Fruit fly (Drosophila melanogaster) whole organism, prepupa: ENCODE data around the gene rho-4.

Experiments
- CG10669 ChIP-seq: fragments of 200-800 bp; sonication (Bioruptor generic); optimal IDR thresholded peaks from 3 replicates; lab custom pipeline; 2018; ENCODE audit warnings: missing biosample characterization, mild to moderate bottlenecking, missing genetic modification characterization, moderate library complexity
- CG11294 ChIP-seq: fragments of 200-800 bp; sonication (Bioruptor generic); IDR thresholded peaks from 2 replicates; pipeline ENCODE4 v1.3.6; 2022; ENCODE audit warnings: missing biosample characterization, missing genetic modification characterization
- CG11902 ChIP-seq: fragments of 200-800 bp; sonication (Bioruptor generic); optimal IDR thresholded peaks from 3 replicates; lab custom pipeline; 2016; ENCODE audit warnings: missing biosample characterization, missing genetic modification characterization
- CG15336 ChIP-seq: fragments of 200-800 bp; sonication (Bioruptor generic); IDR thresholded peaks from 2 replicates; pipeline ENCODE4 v1.3.6; 2022; ENCODE audit warnings: missing biosample characterization, missing genetic modification characterization
- CG3032 ChIP-seq: fragments of 200-800 bp; optimal IDR thresholded peaks from 2 replicates; lab custom pipeline; 2019; ENCODE audit warnings: missing biosample characterization, mild to moderate bottlenecking, missing genetic modification characterization, moderate library complexity
- CG34406 ChIP-seq: fragments of 200-800 bp; sonication (Bioruptor generic); optimal IDR thresholded peaks from 3 replicates; lab custom pipeline; 2016; ENCODE audit warnings: missing biosample characterization, missing genetic modification characterization
- CG3919 ChIP-seq: fragments of 200-800 bp; sonication (Bioruptor generic); optimal IDR thresholded peaks from 3 replicates; lab custom pipeline; 2016; ENCODE audit warnings: missing biosample characterization, missing genetic modification characterization
- CG6163 ChIP-seq: fragments of 200-800 bp; sonication (Bioruptor generic); IDR thresholded peaks from 3 replicates; pipeline ENCODE4 v1.3.6; 2022; ENCODE audit warnings: missing biosample characterization, missing genetic modification characterization
- CG6792 ChIP-seq: fragments of 200-800 bp; sonication (Bioruptor generic); optimal IDR thresholded peaks from 3 replicates; lab custom pipeline; 2016; ENCODE audit warnings: missing biosample characterization, missing genetic modification characterization
- CG6808 ChIP-seq: fragments of 200-800 bp; sonication (Bioruptor generic); optimal IDR thresholded peaks from 3 replicates; lab custom pipeline; 2017; ENCODE audit warnings: missing biosample characterization, missing genetic modification characterization, mild to moderate bottlenecking, moderate library complexity, missing genetic modification reagents
- CG6854 ChIP-seq: fragments of 200-800 bp; sonication (Bioruptor generic); optimal IDR thresholded peaks from 2 replicates; lab custom pipeline; 2017; ENCODE audit warnings: missing biosample characterization, mild to moderate bottlenecking, missing genetic modification characterization
- CG8119 ChIP-seq: fragments of 200-800 bp; sonication (Bioruptor generic); IDR thresholded peaks from 3 replicates; pipeline ENCODE4 v1.3.6; 2022; ENCODE audit warnings: missing biosample characterization, missing genetic modification characterization
- Eip75B ChIP-seq: fragments of 200-800 bp; sonication (Bioruptor generic); optimal IDR thresholded peaks from 3 replicates; lab custom pipeline; 2016; ENCODE audit warnings: missing biosample characterization, missing genetic modification characterization
- Eip78C ChIP-seq: fragments of 200-800 bp; sonication (Bioruptor generic); peaks from one replicate; lab custom pipeline; 2016; ENCODE audit warnings: missing biosample characterization, missing genetic modification characterization
- Eip93F ChIP-seq: fragments of 200-800 bp; sonication (Bioruptor generic); optimal IDR thresholded peaks from 2 replicates; lab custom pipeline; 2016; ENCODE audit warnings: missing biosample characterization, mild to moderate bottlenecking, missing genetic modification characterization
- Ets21C ChIP-seq: fragments of 200-800 bp; sonication (Bioruptor generic); optimal IDR thresholded peaks from 3 replicates; lab custom pipeline; 2016; ENCODE audit warnings: missing biosample characterization, missing genetic modification characterization
- Lpt ChIP-seq: fragments of 200-800 bp; sonication (Bioruptor generic); optimal IDR thresholded peaks from 3 replicates; lab custom pipeline; 2016; ENCODE audit warnings: missing biosample characterization, missing genetic modification characterization
- OdsH ChIP-seq: fragments of 200-800 bp; sonication (Bioruptor generic); optimal IDR thresholded peaks from 3 replicates; lab custom pipeline; 2016; ENCODE audit warnings: missing biosample characterization, missing genetic modification characterization
- Smox ChIP-seq: fragments of 200-800 bp; sonication (Bioruptor generic); optimal IDR thresholded peaks from 3 replicates; lab custom pipeline; 2016; ENCODE audit warnings: missing biosample characterization, missing genetic modification characterization
- Sox102F ChIP-seq: fragments of 200-800 bp; sonication (Bioruptor generic); optimal IDR thresholded peaks from 2 replicates; lab custom pipeline; 2016; ENCODE audit warnings: missing biosample characterization, mild to moderate bottlenecking, missing genetic modification characterization
- Sox14 ChIP-seq: fragments of 200-800 bp; sonication (Bioruptor generic); optimal IDR thresholded peaks from 3 replicates; lab custom pipeline; 2016; ENCODE audit warnings: missing biosample characterization, missing genetic modification characterization
- Sox15 ChIP-seq: fragments of 200-800 bp; sonication (Bioruptor generic); optimal IDR thresholded peaks from 3 replicates; lab custom pipeline; 2016; ENCODE audit warnings: missing biosample characterization, missing genetic modification characterization
- dsx ChIP-seq: fragments of 200-800 bp; optimal IDR thresholded peaks from 3 replicates; lab custom pipeline; 2019; ENCODE audit warnings: missing biosample characterization, mild to moderate bottlenecking, missing genetic modification characterization, moderate library complexity; ENCODE audit not compliant: poor library complexity, severe bottlenecking
- eg ChIP-seq: fragments of 200-800 bp; sonication (Bioruptor generic); IDR thresholded peaks from 3 replicates; pipeline ENCODE4 v1.3.6; 2022; ENCODE audit warnings: missing biosample characterization, missing genetic modification characterization
- esn ChIP-seq: fragments of 200-800 bp; sonication (Bioruptor generic); optimal IDR thresholded peaks from 2 replicates; lab custom pipeline; 2016; ENCODE audit warnings: missing biosample characterization, mild to moderate bottlenecking, missing genetic modification characterization, moderate library complexity
- fd59A ChIP-seq: fragments of 200-800 bp; sonication (Bioruptor generic); optimal IDR thresholded peaks from 2 replicates; lab custom pipeline; 2017; ENCODE audit warnings: missing biosample characterization, mild to moderate bottlenecking, missing genetic modification characterization, missing genetic modification reagents
- fd85E ChIP-seq: fragments of 200-800 bp; sonication (Bioruptor generic); optimal IDR thresholded peaks from 3 replicates; lab custom pipeline; 2016; ENCODE audit warnings: missing biosample characterization, missing genetic modification characterization
- fkh ChIP-seq: fragments of 200-800 bp; sonication (Bioruptor generic); optimal IDR thresholded peaks from 3 replicates; lab custom pipeline; 2017; ENCODE audit warnings: missing biosample characterization, mild to moderate bottlenecking, missing genetic modification characterization, moderate library complexity
- net ChIP-seq: fragments of 200-800 bp; sonication (Bioruptor generic); optimal IDR thresholded peaks from 3 replicates; lab custom pipeline; 2016; ENCODE audit warnings: missing biosample characterization, missing genetic modification characterization
- pdm3 ChIP-seq: fragments of 200-800 bp; sonication (Bioruptor generic); optimal IDR thresholded peaks from 3 replicates; lab custom pipeline; 2016; ENCODE audit warnings: missing biosample characterization, missing genetic modification characterization
- salr ChIP-seq, 2 experiments: fragments of 200-800 bp; sonication (Bioruptor generic); optimal IDR thresholded peaks; 3 replicates each; lab custom pipeline; 2016 to 2018; ENCODE audit warnings: missing biosample characterization in 2 of 2, missing genetic modification characterization in 2 of 2, mild to moderate bottlenecking in 1 of 2
- ss ChIP-seq, 2 experiments: fragments of 200-800 bp; sonication (Bioruptor generic); optimal IDR thresholded peaks; 2 replicates in 1 of 2; 3 replicates in 1 of 2; lab custom pipeline; 2017 to 2018; ENCODE audit warnings: mild to moderate bottlenecking in 2 of 2, missing biosample characterization in 2 of 2, missing genetic modification characterization in 2 of 2, moderate library complexity in 1 of 2
- topi ChIP-seq: fragments of 200-800 bp; sonication (Bioruptor generic); optimal IDR thresholded peaks from 3 replicates; lab custom pipeline; 2016; ENCODE audit warnings: missing biosample characterization, missing genetic modification characterization

Gene rho-4

DNA sequence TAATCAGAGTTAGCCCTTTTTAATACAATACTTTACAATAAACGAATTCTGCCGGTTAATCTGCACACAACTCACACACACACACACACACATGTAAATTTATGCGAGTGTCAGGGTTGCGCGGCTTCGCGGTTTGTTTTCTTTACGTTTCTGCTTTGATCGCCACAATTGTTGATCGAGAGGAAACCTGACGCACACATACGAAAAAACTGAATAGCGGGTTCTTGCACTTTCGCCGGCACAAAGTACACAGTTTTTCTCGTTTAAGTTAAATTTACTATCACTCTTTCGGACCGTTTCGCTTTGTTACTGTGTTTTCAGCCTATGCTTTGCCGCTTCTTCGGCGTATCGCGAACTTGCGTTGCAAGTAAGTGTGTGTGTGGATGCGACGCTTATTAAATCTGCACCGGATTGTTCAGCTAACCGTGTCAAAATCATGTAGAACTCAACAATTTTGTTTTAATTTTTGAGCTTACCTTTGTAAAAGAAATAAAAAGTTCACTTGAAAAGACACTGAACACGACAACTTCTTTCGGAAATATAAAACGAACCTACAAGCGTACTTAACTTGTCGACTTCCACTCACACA lies 11.5 kb downstream of the rho-4 start:
- peak; percentile 24 for TF ChIP-seq fkh (GFP tag; lab: Kevin White, UChicago)
- no peak for TF ChIP-seq Sox15 (GFP tag; lab: Kevin White, UChicago)
- TF ChIP-seq ss (GFP tag; optimal IDR thresholded peaks at IDR 0.05; lab: Kevin White, UChicago), result peak in 1 of 2 experiments; percentile 44
- 0 out of 2 replicates have a peak, but pooled peaks have one; percentile 10 for TF ChIP-seq CG15336 (GFP tag; lab: Robert Waterston, UW)
- peak; percentile 28; the same call in 1 of the 3 replicates for TF ChIP-seq CG6163 (GFP tag; lab: Robert Waterston, UW)
- TF ChIP-seq CG6854 (GFP tag; lab: Kevin White, UChicago), result peak; percentile 19
- peak; percentile 27 for TF ChIP-seq Eip78C (GFP tag; lab: Kevin White, UChicago)
- no peak for TF ChIP-seq CG3032 (tag; lab: Kevin White, UChicago)
- TF ChIP-seq, all 60 proteins: peak for 6

DNA sequence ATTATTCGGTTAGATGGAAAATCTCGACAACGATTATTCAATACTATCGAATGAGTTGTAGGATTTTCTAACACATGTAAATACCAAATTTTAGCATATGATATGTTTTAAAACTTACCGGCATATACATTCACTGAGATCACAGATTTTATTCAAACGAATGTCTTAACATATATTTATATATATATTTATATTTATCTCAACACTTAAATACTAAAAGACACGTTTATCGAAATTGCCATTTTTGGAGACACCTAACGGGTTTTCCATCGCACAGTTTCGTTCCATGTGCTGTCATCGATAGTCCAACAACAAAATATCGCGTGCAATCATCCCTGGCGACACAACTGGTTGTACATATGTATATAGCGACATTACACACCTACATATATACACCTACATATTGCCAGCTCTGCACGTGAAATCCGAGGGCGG lies 12.0 kb downstream of the rho-4 start, which contains the start of the genes CG2247 and CG1703:
Gene CG2247, minus strand, starts transcription at position 8 of the 435 bp plus-strand sequence.
Gene CG1703, plus strand, starts transcription at position 283 of the 435 bp plus-strand sequence.
- TF ChIP-seq OdsH (GFP tag; lab: Kevin White, UChicago), result no peak
- no peak for TF ChIP-seq CG34406
- no peak for TF ChIP-seq Eip75B (GFP tag; lab: Kevin White, UChicago)
- TF ChIP-seq Smox (GFP tag; lab: Kevin White, UChicago), result no peak
- no peak for TF ChIP-seq Lpt (GFP tag; lab: Kevin White, UChicago)
- TF ChIP-seq pdm3 (GFP tag; lab: Kevin White, UChicago), result no peak
- no peak for TF ChIP-seq Sox14
- no peak for TF ChIP-seq CG11902 (GFP tag; lab: Kevin White, UChicago)
- no peak for TF ChIP-seq CG6792 (GFP tag; lab: Kevin White, UChicago)
- TF ChIP-seq fd85E (GFP tag; lab: Kevin White, UChicago), result no peak
- TF ChIP-seq salr (GFP tag; optimal IDR thresholded peaks at IDR 0.05; lab: Kevin White, UChicago), result no peak
- no peak for TF ChIP-seq CG10669
- no peak for TF ChIP-seq Eip93F (GFP tag; lab: Kevin White, UChicago)
- no peak for TF ChIP-seq CG6163 (GFP tag; lab: Robert Waterston, UW)
- no peak for TF ChIP-seq ss (GFP tag; optimal IDR thresholded peaks at IDR 0.05; lab: Kevin White, UChicago)
- no peak for TF ChIP-seq net (GFP tag; lab: Kevin White, UChicago)
- no peak for TF ChIP-seq esn (GFP tag; lab: Kevin White, UChicago)
- no peak for TF ChIP-seq CG3919 (GFP tag; lab: Kevin White, UChicago)
- no peak for TF ChIP-seq fd59A (GFP tag; lab: Kevin White, UChicago)
- TF ChIP-seq Sox102F (GFP tag; lab: Kevin White, UChicago), result no peak

- TF ChIP-seq CG6808 (GFP tag; lab: Kevin White, UChicago), result peak; percentile 56
- TF ChIP-seq dsx (GFP tag; lab: Kevin White, UChicago), result peak; percentile 46
- TF ChIP-seq Eip78C (GFP tag; lab: Kevin White, UChicago), result peak; percentile 46
- TF ChIP-seq CG11294 (GFP tag; lab: Robert Waterston, UW), result no peak
- peak; percentile 47 for TF ChIP-seq fkh (GFP tag; lab: Kevin White, UChicago)
- no peak for TF ChIP-seq CG15336 (GFP tag; lab: Robert Waterston, UW)
- 0 out of 3 replicates have a peak, but pooled peaks have one; percentile 17 for TF ChIP-seq eg
- TF ChIP-seq, all 60 proteins: peak for 5
Measured at dm6 chrX:11615652-11616495, 16.2 kb downstream of the rho-4 start, which contains the start of the genes RPA3 and Met. TSS of gene RPA3 (minus strand) at chrX:11615840. TSS of gene Met (plus strand) at chrX:11616124.

DNA sequence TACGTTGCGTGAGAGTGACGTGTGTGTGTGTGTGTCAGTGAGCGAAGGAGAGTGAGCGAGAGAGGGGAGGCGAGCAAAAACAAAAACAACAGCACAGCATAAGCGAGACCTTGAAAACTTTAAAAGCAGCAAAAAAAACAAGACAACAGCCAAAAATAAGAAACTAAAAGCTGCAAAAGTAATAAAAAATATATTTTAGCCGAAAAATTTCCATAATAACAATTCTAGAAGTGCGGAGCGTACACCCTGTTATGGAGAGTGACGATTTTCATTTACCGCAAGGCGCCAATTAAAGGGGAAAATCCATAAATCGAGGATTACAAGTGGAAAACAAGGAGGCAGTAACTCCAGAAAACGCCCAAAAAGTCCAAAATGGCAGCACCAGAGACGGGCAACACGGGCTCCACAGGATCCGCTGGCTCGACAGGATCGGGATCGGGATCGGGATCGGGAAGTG lies 16.9 kb downstream of the rho-4 start:
- no peak for TF ChIP-seq topi (GFP tag; lab: Kevin White, UChicago)
- TF ChIP-seq CG15336 (GFP tag; lab: Robert Waterston, UW), result peak; percentile 48; the same call in 1 of the 2 replicates
- no peak for TF ChIP-seq CG6792 (GFP tag; lab: Kevin White, UChicago)
- peak; percentile 4 for TF ChIP-seq Lpt (GFP tag; lab: Kevin White, UChicago)
- no peak for TF ChIP-seq Ets21C (GFP tag; lab: Kevin White, UChicago)
- TF ChIP-seq pdm3 (GFP tag; lab: Kevin White, UChicago), result no peak
- TF ChIP-seq CG8119 (GFP tag; lab: Robert Waterston, UW), result peak; percentile 25; the same call in 1 of the 3 replicates
- TF ChIP-seq CG6854 (GFP tag; lab: Kevin White, UChicago), result peak; percentile 40
- TF ChIP-seq ss (GFP tag; optimal IDR thresholded peaks at IDR 0.05; lab: Kevin White, UChicago), result peak; percentile 63 to 76
- TF ChIP-seq Eip93F (GFP tag; lab: Kevin White, UChicago), result no peak
- TF ChIP-seq CG6163 (GFP tag; lab: Robert Waterston, UW), result peak; percentile 65; the same call in 1 of the 3 replicates
